Worm (Caenorhabditis elegans) whole organism, late embryonic: ENCODE results near the gene srh-288.

ENCODE experiments used
- K02D7.2 ChIP-seq: sonication (generic microtip); optimal IDR thresholded peaks from 2 replicates; lab custom pipeline; 2017; ENCODE audit warnings: mild to moderate bottlenecking, missing genetic modification characterization, missing compliant biosample characterization
- elt-2 ChIP-seq: sonication (generic microtip); optimal IDR thresholded peaks from 2 replicates; lab custom pipeline; 2016; ENCODE audit warnings: missing genetic modification reagents, missing genetic modification characterization, missing compliant biosample characterization
- elt-4 ChIP-seq: sonication (generic microtip); optimal IDR thresholded peaks from 2 replicates; lab custom pipeline; 2016; ENCODE audit warnings: missing genetic modification characterization, missing compliant biosample characterization
- ttx-3 ChIP-seq: sonication (generic microtip); optimal IDR thresholded peaks from 2 replicates; lab custom pipeline; 2016; ENCODE audit warnings: missing genetic modification reagents, missing genetic modification characterization, missing compliant biosample characterization

DNA sequence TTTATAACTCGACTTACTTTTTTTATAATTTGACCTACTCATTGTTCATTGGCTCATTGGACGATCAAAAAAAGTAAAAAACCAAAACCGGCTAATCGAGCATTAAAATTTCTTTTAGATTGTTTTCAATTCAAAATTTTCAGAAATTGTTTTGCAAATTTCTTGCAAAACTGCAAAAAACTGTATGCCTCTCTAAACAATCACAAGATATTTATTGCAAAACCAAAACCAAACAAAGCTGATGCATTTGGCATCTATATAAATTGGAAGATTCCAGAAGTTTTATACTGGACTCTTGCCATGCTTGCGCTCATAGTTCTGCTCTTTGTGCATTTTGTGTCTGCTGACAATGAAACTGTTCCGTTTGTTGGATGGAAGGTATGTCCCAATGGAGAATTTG lies 17.9 kb downstream of the srh-288 start, which contains the start of gene C47A10.12:
- no peak for TF ChIP-seq ttx-3 (tag; lab: Kevin White, UChicago)
- no peak for TF ChIP-seq K02D7.2 (tag; lab: Kevin White, UChicago)
- no peak for TF ChIP-seq elt-4 (tag; lab: Kevin White, UChicago)
- TF ChIP-seq elt-2 (tag; lab: Kevin White, UChicago) = no peak
